Fruit fly (Drosophila melanogaster): ENCODE data around the gene lmgA.

- no peak for TF ChIP-seq h (optimal IDR thresholded peaks at IDR 0.05)
- no peak for TF ChIP-seq ttk (optimal IDR thresholded peaks at IDR 0.05)
Measured at dm6 chr2L:8506729-8507128, 21.7 kb downstream of the lmgA start, which contains the start of gene Dh31.
